Worm (Caenorhabditis elegans): ENCODE data around the gene R08F11.7.
A peak's percentile ranks its signal among the peaks of the same experiment; 100 is the strongest.

Gene R08F11.7

ce11 chrV:3790424-3790823 is 554 bp downstream of the R08F11.7 start:
- TF ChIP-seq aly-2 (tag; optimal IDR thresholded peaks at IDR 0.05) (no peak), ztf-4 (tag; optimal IDR thresholded peaks at IDR 0.05) (no peak), nhr-19 (GFP tag; conservative IDR thresholded peaks at IDR 0.05) (no peak), C34B4.2 (tag; optimal IDR thresholded peaks at IDR 0.05) (no peak), nhr-76 (tag; optimal IDR thresholded peaks at IDR 0.05) (no peak)

DNA sequence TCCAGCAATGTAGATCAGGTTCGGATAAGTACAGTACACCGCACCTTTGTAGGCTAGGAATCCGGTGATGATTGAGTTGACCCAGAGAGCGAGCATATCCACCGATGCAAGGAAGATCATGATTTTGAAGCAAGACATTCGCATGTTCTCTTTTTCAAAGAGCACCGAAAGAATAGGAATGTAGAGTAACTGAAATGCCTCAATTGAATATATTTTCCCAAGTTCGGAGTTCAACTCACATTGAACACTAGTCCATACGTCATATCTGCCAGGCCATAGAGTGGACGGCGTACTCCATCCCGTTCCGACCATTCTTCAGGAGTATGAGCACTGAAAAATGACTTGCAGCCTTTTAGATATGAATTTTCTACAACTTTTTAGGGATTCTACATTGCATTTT is 9.9 kb downstream of the R08F11.7 start:
- no peak for TF ChIP-seq lin-35 (GFP tag; optimal IDR thresholded peaks at IDR 0.05)
- TF ChIP-seq grh-1 (GFP tag; IDR thresholded peaks at IDR 0.05) = no peak
- TF ChIP-seq dpl-1 (GFP tag; optimal IDR thresholded peaks at IDR 0.05) = no peak
- no peak for TF ChIP-seq fkh-4 (tag; optimal IDR thresholded peaks at IDR 0.05; ENCODE audit: borderline replicate concordance)
- TF ChIP-seq nhr-85 (tag) = peak; percentile 0
- TF ChIP-seq unc-98 (GFP tag; IDR thresholded peaks at IDR 0.05) = no peak
- TF ChIP-seq fkh-8 (tag; optimal IDR thresholded peaks at IDR 0.05) = no peak
- no peak for TF ChIP-seq irx-1 (tag; optimal IDR thresholded peaks at IDR 0.05)

- TF ChIP-seq nhr-77 (tag; optimal IDR thresholded peaks at IDR 0.05) (no peak), C34B4.2 (tag; optimal IDR thresholded peaks at IDR 0.05) (no peak), ets-5 (GFP tag; IDR thresholded peaks at IDR 0.05) (no peak), ceh-88 (GFP tag; IDR thresholded peaks at IDR 0.05) (no peak), ceh-82 (tag; optimal IDR thresholded peaks at IDR 0.05) (no peak), mep-1 (tag; optimal IDR thresholded peaks at IDR 0.05) (no peak), irx-1 (tag; optimal IDR thresholded peaks at IDR 0.05) (no peak), aha-1 (tag; optimal IDR thresholded peaks at IDR 0.05) (no peak), nhr-11 (tag; optimal IDR thresholded peaks at IDR 0.05) (no peak), nhr-28 (tag; optimal IDR thresholded peaks at IDR 0.05) (no peak), aly-2 (tag; optimal IDR thresholded peaks at IDR 0.05) (no peak), pqm-1 (tag; optimal IDR thresholded peaks at IDR 0.05) (no peak)
Measured at ce11 chrV:3800378-3800777, 10.5 kb downstream of the R08F11.7 start, which contains the start of gene srt-30. Gene srt-30 (minus strand): TSS chrV:3800478.

DNA sequence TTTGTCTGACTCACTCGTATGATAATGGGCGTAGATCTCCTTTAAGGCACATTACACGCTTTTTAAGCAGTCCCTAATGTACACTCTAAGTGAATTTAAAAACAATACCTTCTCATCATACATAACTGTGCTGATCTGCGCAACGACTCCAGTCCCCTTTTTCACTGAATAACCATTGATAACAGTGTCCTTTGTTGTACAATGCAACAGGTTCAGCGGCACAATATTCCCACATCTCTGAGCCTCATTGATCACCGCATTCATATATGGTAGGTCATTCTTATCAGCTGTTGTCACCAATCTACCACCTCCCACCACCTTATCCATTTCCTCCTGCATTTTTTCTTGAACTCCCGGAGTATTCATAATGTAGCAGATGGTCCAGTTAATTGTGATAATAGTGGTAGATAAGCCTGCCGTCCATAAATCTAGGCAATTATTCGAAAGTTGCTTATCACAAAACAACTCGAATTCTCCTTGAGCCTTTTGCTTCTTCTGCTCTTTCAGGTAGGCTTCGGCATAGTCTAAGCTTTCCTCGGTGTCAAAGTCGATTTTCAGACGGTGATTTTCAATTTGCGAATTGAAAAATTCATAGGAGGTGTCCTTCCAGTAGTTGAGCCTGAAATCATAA is 12.0 kb downstream of the R08F11.7 start:
- no peak for TF ChIP-seq efl-1 (optimal IDR thresholded peaks at IDR 0.05)
- TF ChIP-seq efl-1 (GFP tag; optimal IDR thresholded peaks at IDR 0.05 in 1 of 2) = peak in 1 of 2 experiments; percentile 24
- TF ChIP-seq nhr-19 (GFP tag; conservative IDR thresholded peaks at IDR 0.05) = no peak

DNA sequence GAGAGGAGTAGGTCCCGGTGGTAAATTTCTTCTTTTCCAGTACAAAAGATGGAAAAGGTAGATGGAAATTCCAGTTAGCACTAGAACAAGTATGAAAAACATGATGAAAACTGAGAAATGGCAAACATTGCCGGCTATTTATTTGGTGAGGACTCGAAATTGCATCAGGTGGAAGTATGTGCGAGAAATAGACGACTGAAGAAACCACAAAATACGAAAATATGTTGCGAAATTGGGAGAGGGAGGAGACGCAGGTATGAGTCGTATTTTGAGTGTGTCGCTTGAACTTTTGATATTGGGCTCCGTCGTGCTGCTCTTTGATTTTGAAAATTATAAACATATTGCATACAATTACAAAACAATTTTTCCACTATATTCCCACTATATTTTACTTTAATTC is 13.5 kb downstream of the R08F11.7 start, which contains the start of gene cyp-33C8:
Gene cyp-33C8, minus strand, starts transcription at position 200 of the 400 bp plus-strand sequence.
- peak; percentile 73 for TF ChIP-seq skn-1 (tag; optimal IDR thresholded peaks at IDR 0.05)
- TF ChIP-seq lin-14 (GFP tag; optimal IDR thresholded peaks at IDR 0.05) = peak; percentile 66
- peak; percentile 41 for TF ChIP-seq fkh-8 (tag; optimal IDR thresholded peaks at IDR 0.05)
- no peak for TF ChIP-seq fkh-4 (tag; optimal IDR thresholded peaks at IDR 0.05; ENCODE audit: borderline replicate concordance)
- peak; percentile 22 for TF ChIP-seq C16A3.4 (tag; optimal IDR thresholded peaks at IDR 0.05)
- no peak for TF ChIP-seq nhr-84 (tag; optimal IDR thresholded peaks at IDR 0.05)
- TF ChIP-seq fos-1 (tag; optimal IDR thresholded peaks at IDR 0.05) = no peak
- TF ChIP-seq dpl-1 (GFP tag; optimal IDR thresholded peaks at IDR 0.05) = peak in 2 of 3 experiments; percentile 9 to 21
- TF ChIP-seq nhr-20 (tag; optimal IDR thresholded peaks at IDR 0.05) = peak; percentile 53
- TF ChIP-seq nhr-11 (tag; optimal IDR thresholded peaks at IDR 0.05) = peak; percentile 47
- peak; percentile 36 to 62 for TF ChIP-seq efl-1 (optimal IDR thresholded peaks at IDR 0.05)
- peak; percentile 22 to 94 for TF ChIP-seq efl-1 (GFP tag; optimal IDR thresholded peaks at IDR 0.05 in 1 of 2)
- TF ChIP-seq nhr-76 (tag; optimal IDR thresholded peaks at IDR 0.05) = no peak
- TF ChIP-seq egl-27 (tag; optimal IDR thresholded peaks at IDR 0.05) = no peak
- peak; percentile 33 for TF ChIP-seq hpl-2 (GFP tag; optimal IDR thresholded peaks at IDR 0.05)
- TF ChIP-seq rnt-1 (tag; optimal IDR thresholded peaks at IDR 0.05) = peak; percentile 89
- TF ChIP-seq mep-1 (tag; optimal IDR thresholded peaks at IDR 0.05) = peak; percentile 11
- TF ChIP-seq tlp-1 (tag; optimal IDR thresholded peaks at IDR 0.05) = no peak
- 0 out of 2 replicates have a peak, but pooled peaks have one; percentile 6 for TF ChIP-seq isw-1 (GFP tag; IDR thresholded peaks at IDR 0.05)
- TF ChIP-seq ceh-63 (GFP tag; optimal IDR thresholded peaks at IDR 0.05) = no peak
- TF ChIP-seq lin-35 (GFP tag; optimal IDR thresholded peaks at IDR 0.05) = peak in 1 of 2 experiments; percentile 43
- peak; percentile 59 for TF ChIP-seq zip-4 (GFP tag; optimal IDR thresholded peaks at IDR 0.05)
- TF ChIP-seq nhr-71 (tag; optimal IDR thresholded peaks at IDR 0.05) = peak; percentile 67
- peak; percentile 22 for TF ChIP-seq nhr-85 (tag)
- TF ChIP-seq ceh-82 (tag; optimal IDR thresholded peaks at IDR 0.05) = peak in 2 of 3 experiments; percentile 46 to 51
- TF ChIP-seq nhr-19 (GFP tag; conservative IDR thresholded peaks at IDR 0.05) = peak; percentile 24; the same call in 1 of the 2 replicates
- peak; percentile 57 for TF ChIP-seq jun-1 (tag; optimal IDR thresholded peaks at IDR 0.05)
